Fruit fly (Drosophila melanogaster) whole organism, wandering third instar larva: ENCODE results near the gene CG14985.

Source experiments
- Abd-B ChIP-seq: fragments of >200 bp; optimal IDR thresholded peaks from 2 replicates; lab custom pipeline; 2017; ENCODE audit warnings: missing biosample characterization, missing genetic modification characterization
- CG32264 ChIP-seq: fragments of 200-800 bp; sonication (Bioruptor generic); optimal IDR thresholded peaks from 2 replicates; lab custom pipeline; 2016; ENCODE audit warnings: missing biosample characterization, missing genetic modification characterization
- CG9705 ChIP-seq: fragments of 200-800 bp; sonication (Bioruptor generic); optimal IDR thresholded peaks from 2 replicates; lab custom pipeline; 2018; ENCODE audit warnings: missing biosample characterization, mild to moderate bottlenecking, missing genetic modification characterization
- Dfd ChIP-seq: fragments of >200 bp; optimal IDR thresholded peaks from 2 replicates; lab custom pipeline; 2017; ENCODE audit warnings: missing biosample characterization, missing genetic modification characterization
- Dif ChIP-seq: fragments of 200-275, 200-300 bp; sonication (Bioruptor generic); optimal IDR thresholded peaks from 2 replicates; lab custom pipeline; 2018; ENCODE audit warnings: missing biosample characterization, missing genetic modification characterization; ENCODE audit not compliant: partially characterized antibody
- GATAd ChIP-seq: sonication (Bioruptor generic); optimal IDR thresholded peaks from 2 replicates; lab custom pipeline; 2016; ENCODE audit warnings: missing biosample characterization, missing genetic modification characterization
- Hr78 ChIP-seq: fragments of >200 bp; optimal IDR thresholded peaks from 2 replicates; lab custom pipeline; 2017; ENCODE audit warnings: missing biosample characterization, missing genetic modification characterization
- Jra ChIP-seq: sonication (Bioruptor generic); optimal IDR thresholded peaks from 2 replicates; lab custom pipeline; 2016; ENCODE audit warnings: missing biosample characterization, missing genetic modification characterization
- Mio ChIP-seq: sonication (Bioruptor generic); optimal IDR thresholded peaks from 2 replicates; lab custom pipeline; 2016; ENCODE audit warnings: missing biosample characterization, missing genetic modification characterization
- OdsH ChIP-seq: fragments of 200-800 bp; sonication (Bioruptor generic); optimal IDR thresholded peaks from 2 replicates; lab custom pipeline; 2016; ENCODE audit warnings: missing biosample characterization, mild to moderate bottlenecking, missing genetic modification characterization
- Sp1 ChIP-seq: fragments of 200-800 bp; sonication (Bioruptor generic); optimal IDR thresholded peaks from 3 replicates; lab custom pipeline; 2019; ENCODE audit warnings: missing biosample characterization, mild to moderate bottlenecking, missing genetic modification characterization, moderate library complexity
- Vsx2 ChIP-seq: fragments of 200-300, 225-300 bp; sonication (Bioruptor generic); optimal IDR thresholded peaks from 2 replicates; lab custom pipeline; 2018; ENCODE audit warnings: missing biosample characterization, missing genetic modification characterization; ENCODE audit not compliant: partially characterized antibody
- br ChIP-seq: fragments of 200-800 bp; sonication (Bioruptor generic); optimal IDR thresholded peaks from 2 replicates; lab custom pipeline; 2016; ENCODE audit warnings: missing biosample characterization, missing genetic modification characterization
- brk ChIP-seq: fragments of 200-800 bp; sonication (Bioruptor generic); optimal IDR thresholded peaks from 2 replicates; lab custom pipeline; 2016; ENCODE audit warnings: missing biosample characterization, mild to moderate bottlenecking, missing genetic modification characterization
- dl ChIP-seq, 2 experiments: fragments of 175-275, 200-275 bp in 1 of 2; fragments of 200-275 bp in 1 of 2; sonication (Bioruptor generic); optimal IDR thresholded peaks; lab custom pipeline; 2018; ENCODE audit warnings: mild to moderate bottlenecking in 2 of 2, missing biosample characterization in 2 of 2, missing genetic modification characterization in 2 of 2, moderate library complexity in 2 of 2; ENCODE audit not compliant: partially characterized antibody in 2 of 2, insufficient read depth in 1 of 2
- dmrt93B ChIP-seq: fragments of 200-800 bp; sonication (Bioruptor generic); optimal IDR thresholded peaks from 2 replicates; lab custom pipeline; 2018; ENCODE audit warnings: missing biosample characterization, mild to moderate bottlenecking, missing genetic modification characterization
- ey ChIP-seq: fragments of 200-800 bp; sonication (Bioruptor generic); optimal IDR thresholded peaks from 2 replicates; lab custom pipeline; 2016; ENCODE audit warnings: missing biosample characterization, missing genetic modification characterization
- fru ChIP-seq: fragments of 200-800 bp; sonication (Bioruptor generic); optimal IDR thresholded peaks from 3 replicates; lab custom pipeline; 2016; ENCODE audit warnings: missing biosample characterization, mild to moderate bottlenecking, missing genetic modification characterization
- jim ChIP-seq: fragments of 175-275, 200-325 bp; sonication (Bioruptor generic); optimal IDR thresholded peaks from 2 replicates; lab custom pipeline; 2016; ENCODE audit warnings: missing biosample characterization, mild to moderate bottlenecking, missing genetic modification characterization
- lola ChIP-seq: fragments of >200 bp; optimal IDR thresholded peaks from 2 replicates; lab custom pipeline; 2017; ENCODE audit warnings: missing biosample characterization, missing genetic modification characterization
- rgr ChIP-seq: fragments of 200-800 bp; sonication (Bioruptor generic); optimal IDR thresholded peaks from 3 replicates; lab custom pipeline; 2016; ENCODE audit warnings: missing biosample characterization, mild to moderate bottlenecking, missing genetic modification characterization
- sage ChIP-seq: fragments of 200-800 bp; sonication (Bioruptor generic); optimal IDR thresholded peaks from 2 replicates; lab custom pipeline; 2016; ENCODE audit warnings: missing biosample characterization, mild to moderate bottlenecking, missing genetic modification characterization
- sv ChIP-seq: fragments of 200-800 bp; sonication (Bioruptor generic); optimal IDR thresholded peaks from 3 replicates; lab custom pipeline; 2016; ENCODE audit warnings: missing biosample characterization, missing genetic modification characterization
- tai ChIP-seq: sonication (Bioruptor generic); optimal IDR thresholded peaks from 2 replicates; lab custom pipeline; 2016; ENCODE audit warnings: missing biosample characterization, missing genetic modification characterization

The CG14985 gene

dm6 chr3L:4047635-4048034 lies 44.4 kb downstream of the CG14985 start, which contains the start of gene Dpy-30L2:
TSS of gene Dpy-30L2 (minus strand) at chr3L:4047735.
- no peak for TF ChIP-seq ey (GFP tag; lab: Kevin White, UChicago)
- TF ChIP-seq br (GFP tag; lab: Kevin White, UChicago) = no peak

- TF ChIP-seq Dfd (GFP tag; lab: Kevin White, UChicago) (no peak), Abd-B (GFP tag; lab: Kevin White, UChicago) (no peak), sage (GFP tag; lab: Kevin White, UChicago) (no peak), Mio (GFP tag; lab: Kevin White, UChicago) (no peak), Hr78 (GFP tag; lab: Kevin White, UChicago) (no peak), OdsH (no peak), dl (GFP tag; optimal IDR thresholded peaks at IDR 0.05; lab: Kevin White, UChicago; ENCODE audit: insufficient read depth in 1 of 2, partially characterized antibody in 2 of 2) (no peak), sv (no peak), CG32264 (no peak), dmrt93B (GFP tag; lab: Kevin White, UChicago) (no peak), jim (GFP tag; lab: Kevin White, UChicago) (no peak), Sp1 (no peak), Dif (no peak), CG9705 (GFP tag; lab: Kevin White, UChicago) (no peak), lola (no peak), fru (no peak), brk (no peak), rgr (GFP tag; lab: Kevin White, UChicago) (no peak), tai (GFP tag; lab: Kevin White, UChicago) (no peak)
These were observed 45.8 kb downstream of the CG14985 start for dm6 chr3L:4049082-4049481.

dm6 chr3L:4055438-4055962 lies 52.2 kb downstream of the CG14985 start:
- TF ChIP-seq GATAd (GFP tag; lab: Kevin White, UChicago) (no peak), Vsx2 (GFP tag; lab: Kevin White, UChicago) (peak; percentile 32), dl (GFP tag; optimal IDR thresholded peaks at IDR 0.05; lab: Kevin White, UChicago; ENCODE audit: insufficient read depth in 1 of 2, partially characterized antibody in 2 of 2) (no peak), OdsH (no peak), Jra (GFP tag; lab: Kevin White, UChicago) (no peak), brk (no peak)
